Fruit fly (Drosophila melanogaster) whole organism, embryonic: ENCODE measurements around the gene Dpp10.

ENCODE experiments used
- Bteb2 ChIP-seq: fragments of 200-800 bp; sonication (Bioruptor generic); optimal IDR thresholded peaks from 2 replicates; lab custom pipeline; 2016; ENCODE audit warnings: missing biosample characterization, missing genetic modification characterization
- CG1024 ChIP-seq: fragments of 200-800 bp; sonication (Bioruptor generic); IDR thresholded peaks from 2 replicates; pipeline ENCODE4 v1.3.6; 2022; ENCODE audit warnings: missing biosample characterization, missing genetic modification characterization
- CG10366 ChIP-seq: fragments of 200-800 bp; sonication (Bioruptor generic); IDR thresholded peaks from 2 replicates; pipeline ENCODE4 v1.3.6; 2022; ENCODE audit warnings: missing biosample characterization, missing genetic modification characterization
- CG10959 ChIP-seq: fragments of 200-800 bp; sonication (Bioruptor generic); IDR thresholded peaks from 2 replicates; pipeline ENCODE4 v1.3.6; 2022; ENCODE audit warnings: missing biosample characterization, missing genetic modification characterization
- CG12299 ChIP-seq: fragments of 200-800 bp; sonication (Bioruptor generic); optimal IDR thresholded peaks from 2 replicates; lab custom pipeline; 2018; ENCODE audit warnings: missing biosample characterization, mild to moderate bottlenecking, missing genetic modification characterization
- CG13775 ChIP-seq: fragments of 200-800 bp; sonication (Bioruptor generic); optimal IDR thresholded peaks from 3 replicates; lab custom pipeline; 2017; ENCODE audit warnings: missing biosample characterization, mild to moderate bottlenecking, missing genetic modification characterization
- CG13894 ChIP-seq: fragments of 200-800 bp; sonication (Bioruptor generic); optimal IDR thresholded peaks from 3 replicates; lab custom pipeline; 2018; ENCODE audit warnings: missing biosample characterization, mild to moderate bottlenecking, missing genetic modification characterization, moderate library complexity
- CG15011 ChIP-seq: fragments of 200-800 bp; sonication (Bioruptor generic); optimal IDR thresholded peaks from 3 replicates; lab custom pipeline; 2018; ENCODE audit warnings: missing biosample characterization, mild to moderate bottlenecking, missing genetic modification characterization
- CG16813 ChIP-seq: fragments of 200-800 bp; sonication (Bioruptor generic); IDR thresholded peaks from 3 replicates; pipeline ENCODE4 v1.3.6; 2022; ENCODE audit warnings: missing biosample characterization, missing genetic modification characterization; ENCODE audit not compliant: partially characterized antibody
- CG17612 ChIP-seq: fragments of 200-800 bp; sonication (Bioruptor generic); IDR thresholded peaks from 2 replicates; pipeline ENCODE4 v1.3.6; 2022; ENCODE audit warnings: missing biosample characterization, missing genetic modification characterization
- CG17829 ChIP-seq: fragments of 200-800 bp; optimal IDR thresholded peaks from 2 replicates; lab custom pipeline; 2019; ENCODE audit warnings: missing biosample characterization, mild to moderate bottlenecking, missing genetic modification characterization, moderate library complexity
- CG30431 ChIP-seq: fragments of 200-800 bp; sonication (Bioruptor generic); optimal IDR thresholded peaks from 2 replicates; lab custom pipeline; 2017; ENCODE audit warnings: missing biosample characterization, missing genetic modification characterization
- CG31224 ChIP-seq: fragments of 200-800 bp; sonication (Bioruptor generic); IDR thresholded peaks from 2 replicates; pipeline ENCODE4 v1.3.6; 2022; ENCODE audit warnings: missing biosample characterization, missing genetic modification characterization
- CG3163 ChIP-seq: fragments of 200-800 bp; sonication (Bioruptor generic); optimal IDR thresholded peaks from 3 replicates; lab custom pipeline; 2016; ENCODE audit warnings: missing biosample characterization, missing genetic modification characterization
- CG34422 ChIP-seq: fragments of 200-800 bp; sonication (Bioruptor generic); IDR thresholded peaks from 3 replicates; pipeline ENCODE4 v1.3.6; 2022; ENCODE audit warnings: missing biosample characterization, missing genetic modification characterization
- CG7786 ChIP-seq: fragments of 200-800 bp; sonication (Bioruptor generic); optimal IDR thresholded peaks from 2 replicates; lab custom pipeline; 2016; ENCODE audit warnings: missing biosample characterization, missing genetic modification characterization
- CG9817 ChIP-seq: fragments of 200-800 bp; sonication (Bioruptor generic); optimal IDR thresholded peaks from 2 replicates; lab custom pipeline; 2018; ENCODE audit warnings: missing biosample characterization, mild to moderate bottlenecking, missing genetic modification characterization, moderate library complexity
- CG9932 ChIP-seq: fragments of 200-800 bp; sonication (Bioruptor generic); IDR thresholded peaks from 2 replicates; pipeline ENCODE4 v1.3.6; 2022; ENCODE audit warnings: missing biosample characterization, missing genetic modification characterization
- Elba2 ChIP-seq: fragments of 200-800 bp; sonication (Bioruptor generic); optimal IDR thresholded peaks from 3 replicates; lab custom pipeline; 2016; ENCODE audit warnings: missing biosample characterization, missing genetic modification characterization
- Hey ChIP-seq: fragments of 200-800 bp; sonication (Bioruptor generic); optimal IDR thresholded peaks from 3 replicates; lab custom pipeline; 2018; ENCODE audit warnings: missing biosample characterization, mild to moderate bottlenecking, missing genetic modification characterization
- Hr3 ChIP-seq: fragments of 200-800 bp; sonication (Bioruptor generic); optimal IDR thresholded peaks from 3 replicates; lab custom pipeline; 2016; ENCODE audit warnings: missing biosample characterization, missing genetic modification characterization
- PHDP ChIP-seq: fragments of 200-800 bp; sonication (Bioruptor generic); optimal IDR thresholded peaks from 3 replicates; lab custom pipeline; 2018; ENCODE audit warnings: missing biosample characterization, mild to moderate bottlenecking, missing genetic modification characterization, moderate library complexity
- Ravus ChIP-seq: fragments of 200-800 bp; sonication (Bioruptor generic); IDR thresholded peaks from 2 replicates; pipeline ENCODE4 v1.3.6; 2022; ENCODE audit warnings: missing biosample characterization, missing genetic modification characterization
- YL-1 ChIP-seq: fragments of 200-800 bp; sonication (Bioruptor generic); optimal IDR thresholded peaks from 3 replicates; lab custom pipeline; 2017; ENCODE audit warnings: missing biosample characterization, mild to moderate bottlenecking, missing genetic modification characterization
- aop ChIP-seq: fragments of 200-800 bp; sonication (Bioruptor generic); IDR thresholded peaks from 2 replicates; pipeline ENCODE4 v1.3.6; 2022; ENCODE audit warnings: missing biosample characterization, missing genetic modification characterization
- ash1 ChIP-seq: fragments of 200-800 bp; sonication (Bioruptor generic); optimal IDR thresholded peaks from 2 replicates; lab custom pipeline; 2018; ENCODE audit warnings: missing biosample characterization, mild to moderate bottlenecking, missing genetic modification characterization
- bab2 ChIP-seq: fragments of 200-800 bp; sonication (Bioruptor generic); optimal IDR thresholded peaks from 2 replicates; lab custom pipeline; 2016; ENCODE audit warnings: missing biosample characterization, missing genetic modification characterization
- bcd ChIP-seq: fragments of 200-800 bp; sonication (Bioruptor generic); optimal IDR thresholded peaks from 2 replicates; lab custom pipeline; 2017; ENCODE audit warnings: missing biosample characterization, mild to moderate bottlenecking, missing genetic modification characterization
- cas ChIP-seq: fragments of 200-800 bp; sonication (Bioruptor generic); IDR thresholded peaks from 2 replicates; pipeline ENCODE4 v1.3.6; 2022; ENCODE audit warnings: missing biosample characterization, missing genetic modification characterization
- cato ChIP-seq: fragments of 200-800 bp; sonication (Bioruptor generic); optimal IDR thresholded peaks from 2 replicates; lab custom pipeline; 2016; ENCODE audit warnings: missing biosample characterization, missing genetic modification characterization, borderline replicate concordance
- chinmo ChIP-seq: fragments of 200-800 bp; sonication (Bioruptor generic); IDR thresholded peaks from 4 replicates; pipeline ENCODE4 v1.3.6; 2022; ENCODE audit warnings: missing biosample characterization, missing genetic modification characterization; ENCODE audit not compliant: partially characterized antibody
- ci ChIP-seq: fragments of 200-800 bp; sonication (Bioruptor generic); IDR thresholded peaks from 3 replicates; pipeline ENCODE4 v1.3.6; 2022; ENCODE audit warnings: missing biosample characterization, missing genetic modification characterization
- emc ChIP-seq: fragments of 200-800 bp; sonication (Bioruptor generic); optimal IDR thresholded peaks from 2 replicates; lab custom pipeline; 2016; ENCODE audit warnings: missing biosample characterization, missing genetic modification characterization
- en ChIP-seq: fragments of 200-800 bp; sonication (Bioruptor generic); optimal IDR thresholded peaks from 2 replicates; lab custom pipeline; 2016; ENCODE audit warnings: missing biosample characterization, missing genetic modification characterization
- eve ChIP-seq, 2 experiments: fragments of >200 bp; optimal IDR thresholded peaks; 2 replicates each; lab custom pipeline; 2017; ENCODE audit warnings: missing biosample characterization in 2 of 2, missing genetic modification characterization in 2 of 2
- ewg ChIP-seq: fragments of 200-800 bp; sonication (Bioruptor generic); optimal IDR thresholded peaks from 3 replicates; lab custom pipeline; 2017; ENCODE audit warnings: mild to moderate bottlenecking, missing biosample characterization, missing genetic modification reagents, missing genetic modification characterization
- jing ChIP-seq: fragments of 200-800 bp; sonication (Bioruptor generic); optimal IDR thresholded peaks from 2 replicates; lab custom pipeline; 2018; ENCODE audit warnings: missing biosample characterization, mild to moderate bottlenecking, missing genetic modification characterization
- oc ChIP-seq: fragments of 200-800 bp; sonication (Bioruptor generic); optimal IDR thresholded peaks from 2 replicates; lab custom pipeline; 2018; ENCODE audit warnings: missing biosample characterization, mild to moderate bottlenecking, missing genetic modification characterization, moderate library complexity
- pros ChIP-seq: fragments of 200-800 bp; sonication (Bioruptor generic); optimal IDR thresholded peaks from 3 replicates; lab custom pipeline; 2019; ENCODE audit warnings: missing biosample characterization, mild to moderate bottlenecking, missing genetic modification characterization, moderate library complexity
- ranshi ChIP-seq: fragments of 200-800 bp; sonication (Bioruptor generic); IDR thresholded peaks from 2 replicates; pipeline ENCODE4 v1.3.6; 2022; ENCODE audit warnings: missing biosample characterization, missing genetic modification characterization
- rib ChIP-seq: fragments of 200-800 bp; sonication (Bioruptor generic); IDR thresholded peaks from 2 replicates; pipeline ENCODE4 v1.3.6; 2022; ENCODE audit warnings: missing biosample characterization, missing genetic modification characterization
- sd ChIP-seq: fragments of 200-800 bp; sonication (Bioruptor generic); optimal IDR thresholded peaks from 3 replicates; lab custom pipeline; 2018; ENCODE audit warnings: missing biosample characterization, mild to moderate bottlenecking, missing genetic modification characterization, moderate library complexity
- shn ChIP-seq: fragments of 200-800 bp; sonication (Bioruptor generic); optimal IDR thresholded peaks from 3 replicates; lab custom pipeline; 2016; ENCODE audit warnings: missing biosample characterization, missing genetic modification characterization
- sim ChIP-seq: fragments of 200-800 bp; sonication (Bioruptor generic); IDR thresholded peaks from 2 replicates; pipeline ENCODE4 v1.3.6; 2022; ENCODE audit warnings: missing biosample characterization, missing genetic modification characterization
- sima ChIP-seq: fragments of 200-800 bp; sonication (Bioruptor generic); optimal IDR thresholded peaks from 2 replicates; lab custom pipeline; 2016; ENCODE audit warnings: missing biosample characterization, missing genetic modification characterization
- sqz ChIP-seq: fragments of 200-800 bp; sonication (Bioruptor generic); optimal IDR thresholded peaks from 3 replicates; lab custom pipeline; 2018; ENCODE audit warnings: missing biosample characterization, mild to moderate bottlenecking, missing genetic modification characterization
- tll ChIP-seq, 2 experiments: fragments of 200-800 bp in 1 of 2; fragments of >200 bp in 1 of 2; sonication (Bioruptor generic) in 1 of 2; optimal IDR thresholded peaks; 2 replicates each; lab custom pipeline; 2017 to 2019; ENCODE audit warnings: missing biosample characterization in 2 of 2, missing genetic modification characterization in 2 of 2, mild to moderate bottlenecking in 1 of 2, moderate library complexity in 1 of 2
- vfl ChIP-seq: fragments of 200-800 bp; sonication (Bioruptor generic); optimal IDR thresholded peaks from 2 replicates; lab custom pipeline; 2016; ENCODE audit warnings: missing biosample characterization, missing genetic modification characterization
- z ChIP-seq: fragments of 200-800 bp; sonication (Bioruptor generic); IDR thresholded peaks from 3 replicates; pipeline ENCODE4 v1.3.6; 2022; ENCODE audit warnings: missing biosample characterization, missing genetic modification characterization
- zen2 ChIP-seq: fragments of 200-800 bp; sonication (Bioruptor generic); IDR thresholded peaks from 3 replicates; pipeline ENCODE4 v1.3.6; 2022; ENCODE audit warnings: missing biosample characterization, missing genetic modification characterization; ENCODE audit not compliant: partially characterized antibody

Gene Dpp10

DNA sequence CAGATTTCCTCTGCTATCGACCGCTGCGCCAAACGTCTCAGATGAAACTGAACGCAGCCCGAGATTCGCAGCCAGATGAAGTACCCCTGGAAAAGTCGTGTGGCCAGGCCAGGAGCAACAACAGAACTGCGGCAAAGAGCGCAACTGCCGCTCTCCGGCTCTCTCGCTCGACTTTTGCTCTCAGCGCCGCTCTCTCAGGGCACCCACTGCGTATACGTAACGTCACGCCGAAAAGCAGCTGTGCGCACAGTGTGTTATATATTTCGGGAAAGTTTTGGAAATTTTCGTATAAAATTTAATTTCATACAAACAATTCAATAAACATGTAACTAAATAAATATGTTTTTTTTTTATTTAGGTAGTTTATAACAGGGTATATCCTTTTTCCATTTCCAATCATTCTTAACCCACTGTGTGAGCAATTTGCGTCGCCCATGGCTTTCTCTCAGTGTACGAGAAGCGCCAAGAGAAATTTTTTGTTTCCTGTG is at the start of gene Dpp10 (continued):
- TF ChIP-seq rib (GFP tag; lab: Robert Waterston, UW) = peak; percentile 96
- peak; percentile 46 for TF ChIP-seq jing (GFP tag; lab: Kevin White, UChicago)
- TF ChIP-seq sim (GFP tag; lab: Robert Waterston, UW) = peak; percentile 76
- TF ChIP-seq CG31224 = peak; percentile 91
- TF ChIP-seq shn (GFP tag; lab: Kevin White, UChicago) = peak; percentile 81
- TF ChIP-seq CG9932 (GFP tag; lab: Robert Waterston, UW) = peak; percentile 99
- TF ChIP-seq ranshi (GFP tag; lab: Robert Waterston, UW) = peak; percentile 96
- TF ChIP-seq ewg (GFP tag; lab: Kevin White, UChicago) = peak; percentile 74
- no peak for TF ChIP-seq en
- peak; percentile 66 for TF ChIP-seq CG3163 (GFP tag; lab: Kevin White, UChicago)
- peak; percentile 88 for TF ChIP-seq CG12299 (tag; lab: Kevin White, UChicago)
- TF ChIP-seq CG34422 (GFP tag; lab: Robert Waterston, UW) = peak; percentile 95
- TF ChIP-seq bcd = peak; percentile 90
- TF ChIP-seq ash1 (GFP tag; lab: Kevin White, UChicago) = peak; percentile 1
- peak; percentile 93 for TF ChIP-seq vfl (GFP tag; lab: Kevin White, UChicago)
- TF ChIP-seq CG13894 (tag; lab: Kevin White, UChicago) = peak; percentile 96
- TF ChIP-seq CG10366 (GFP tag; lab: Robert Waterston, UW) = peak; percentile 94
- 0 out of 3 replicates have a peak, but pooled peaks have one; percentile 37 for TF ChIP-seq z (GFP tag; lab: Robert Waterston, UW)
- TF ChIP-seq cato = peak; percentile 55
- TF ChIP-seq Bteb2 (GFP tag; lab: Kevin White, UChicago) = peak; percentile 91
- peak; percentile 68 for TF ChIP-seq sqz
- peak; percentile 88 for TF ChIP-seq bab2 (GFP tag; lab: Kevin White, UChicago)
- TF ChIP-seq emc (GFP tag; lab: Kevin White, UChicago) = peak; percentile 83
- TF ChIP-seq pros (GFP tag; lab: Kevin White, UChicago) = no peak
- TF ChIP-seq CG7786 (GFP tag; lab: Kevin White, UChicago) = peak; percentile 88
- TF ChIP-seq tll (GFP tag; optimal IDR thresholded peaks at IDR 0.05; lab: Kevin White, UChicago) = no peak
- TF ChIP-seq aop (GFP tag; lab: Robert Waterston, UW) = peak; percentile 51; the same call in 1 of the 2 replicates
- peak; percentile 70 for TF ChIP-seq oc
- peak; percentile 75 for TF ChIP-seq sima (GFP tag; lab: Kevin White, UChicago)
- peak; percentile 93 for TF ChIP-seq CG17612 (GFP tag; lab: Robert Waterston, UW)
- TF ChIP-seq CG17829 (tag; lab: Kevin White, UChicago) = peak; percentile 75
- no peak for TF ChIP-seq zen2 (GFP tag; lab: Robert Waterston, UW)
- peak; percentile 91 for TF ChIP-seq Ravus
- peak; percentile 92 for TF ChIP-seq cas (GFP tag; lab: Robert Waterston, UW)
- peak; percentile 97 for TF ChIP-seq ci
- TF ChIP-seq PHDP (tag; lab: Kevin White, UChicago) = peak; percentile 95
- peak; percentile 73 for TF ChIP-seq sd (tag; lab: Kevin White, UChicago)
- peak; percentile 69; the same call in 1 of the 2 replicates for TF ChIP-seq CG10959 (GFP tag; lab: Robert Waterston, UW)
- TF ChIP-seq YL-1 (GFP tag; lab: Kevin White, UChicago) = peak; percentile 55
- peak; percentile 26 for TF ChIP-seq CG30431 (GFP tag; lab: Kevin White, UChicago)
- no peak for TF ChIP-seq CG16813
- TF ChIP-seq CG13775 = peak; percentile 85
- peak; percentile 87 for TF ChIP-seq Hr3 (GFP tag; lab: Kevin White, UChicago)
- TF ChIP-seq chinmo (GFP tag; lab: Robert Waterston, UW) = no peak
- no peak for TF ChIP-seq Elba2 (GFP tag; lab: Kevin White, UChicago)
- TF ChIP-seq eve (GFP tag; optimal IDR thresholded peaks at IDR 0.05; lab: Kevin White, UChicago) = peak in 1 of 2 experiments; percentile 86
- peak; percentile 85 for TF ChIP-seq CG15011 (GFP tag; lab: Kevin White, UChicago)
- TF ChIP-seq CG9817 (tag; lab: Kevin White, UChicago) = peak; percentile 91
- TF ChIP-seq CG1024 = peak; percentile 79
- peak; percentile 66 for TF ChIP-seq Hey (tag; lab: Kevin White, UChicago)
